Worm (Caenorhabditis elegans): Measurements from ENCODE around the gene str-151.

ce11 chrV:16570697-16571096 is 5.3 kb upstream of the str-151 start, which contains the start of gene nhr-233:
- TF ChIP-seq B0310.2 (tag; optimal IDR thresholded peaks at IDR 0.05) (no peak), ceh-13 (GFP tag; optimal IDR thresholded peaks at IDR 0.05) (no peak), ama-1 (optimal IDR thresholded peaks at IDR 0.05) (no peak), flt-1 (GFP tag; IDR thresholded peaks at IDR 0.05) (no peak)

Measured in whole organism, early embryonic.